Worm (Caenorhabditis elegans) whole organism, L1 larva: ENCODE measurements around the gene C03H5.9.

Experiments used
- ceh-82 ChIP-seq, 3 experiments: fragments of 150-350 bp in 1 of 3; sonication (generic microtip) in 2 of 3; optimal IDR thresholded peaks; 2 replicates each; lab custom pipeline; 2014 to 2017; ENCODE audit warnings: missing biosample characterization in 3 of 3, missing genetic modification characterization in 3 of 3
- ceh-90 ChIP-seq: sonication (generic microtip); optimal IDR thresholded peaks from 2 replicates; lab custom pipeline; 2016; ENCODE audit warnings: missing genetic modification characterization, missing compliant biosample characterization
- lin-15B ChIP-seq: fragments of 150-350 bp; sonication (generic microtip); optimal IDR thresholded peaks from 3 replicates; lab custom pipeline; 2014; ENCODE audit warnings: missing biosample characterization, missing genetic modification characterization
- nhr-76 ChIP-seq: sonication (generic microtip); optimal IDR thresholded peaks from 2 replicates; lab custom pipeline; 2017; ENCODE audit warnings: missing biosample characterization, missing genetic modification characterization
- nhr-90 ChIP-seq: sonication (generic microtip); optimal IDR thresholded peaks from 2 replicates; lab custom pipeline; 2016; ENCODE audit warnings: mild to moderate bottlenecking, missing genetic modification characterization, missing compliant biosample characterization; ENCODE audit not compliant: poor library complexity
- unc-86 ChIP-seq: sonication (generic microtip); optimal IDR thresholded peaks from 2 replicates; lab custom pipeline; 2016; ENCODE audit warnings: missing genetic modification characterization, missing compliant biosample characterization
- zag-1 ChIP-seq: fragments of 150-350 bp; optimal IDR thresholded peaks from 2 replicates; lab custom pipeline; 2014; ENCODE audit warnings: missing biosample characterization, missing genetic modification characterization

DNA sequence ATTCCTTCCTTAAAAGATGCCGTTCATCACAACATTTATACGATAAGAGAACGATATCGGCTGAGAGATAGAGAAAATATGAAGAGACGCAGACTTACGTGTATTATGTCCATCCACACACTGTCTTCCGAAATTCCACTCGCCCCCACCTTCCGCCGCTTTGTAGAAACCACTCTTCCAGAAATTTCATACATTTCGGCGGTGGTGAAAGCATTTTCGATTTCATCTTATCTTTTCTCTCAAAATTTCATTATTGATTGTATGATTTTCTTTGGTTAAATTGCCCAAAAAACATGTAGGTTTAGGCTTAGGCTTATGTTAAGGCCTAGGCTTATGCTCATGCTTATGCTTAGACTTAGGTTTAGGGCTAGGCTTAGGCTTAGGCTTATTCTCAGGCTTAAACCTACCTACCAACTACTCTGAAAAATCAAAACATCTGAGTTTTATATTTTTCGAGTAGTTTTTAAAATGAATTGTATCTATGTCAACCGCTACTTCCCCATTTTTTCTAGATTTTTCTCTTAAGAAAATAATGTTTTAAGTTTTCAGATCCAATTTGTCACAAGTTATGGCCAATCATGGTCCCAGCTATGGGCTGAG is 41.1 kb upstream of the C03H5.9 start, which contains the start of gene cpn-2:
- TF ChIP-seq nhr-76 (tag; lab: Kevin White, UChicago) (no peak), ceh-82 (tag; optimal IDR thresholded peaks at IDR 0.05; lab: Kevin White, UChicago) (no peak), zag-1 (tag; lab: Kevin White, UChicago) (no peak), nhr-90 (tag; lab: Kevin White, UChicago) (no peak), ceh-90 (tag; lab: Kevin White, UChicago) (no peak), unc-86 (tag; lab: Kevin White, UChicago) (no peak), lin-15B (no peak)
